Worm (Caenorhabditis elegans) whole organism, early embryonic: ENCODE data around the gene cyn-12.
A peak's percentile ranks its signal among the peaks of the same experiment; 100 is the strongest.

Experiments
- B0310.2 ChIP-seq: sonication (generic microtip); optimal IDR thresholded peaks from 2 replicates; lab custom pipeline; 2016; ENCODE audit warnings: mild to moderate bottlenecking, missing genetic modification characterization, missing compliant biosample characterization
- F13C5.2 ChIP-seq: sonication (generic microtip); optimal IDR thresholded peaks from 2 replicates; lab custom pipeline; 2017; ENCODE audit warnings: mild to moderate bottlenecking, missing genetic modification characterization, inconsistent platforms, missing compliant biosample characterization
- aly-1 ChIP-seq: sonication (generic microtip); optimal IDR thresholded peaks from 2 replicates; lab custom pipeline; 2016; ENCODE audit warnings: missing genetic modification characterization, missing compliant biosample characterization
- ama-1 ChIP-seq: fragments of 150-350 bp; optimal IDR thresholded peaks from 2 replicates; lab custom pipeline; 2014
- ceh-13 ChIP-seq: fragments of 200-800 bp; sonication (Bioruptor generic); optimal IDR thresholded peaks from 2 replicates; lab custom pipeline; 2018; ENCODE audit warnings: mild to moderate bottlenecking, missing genetic modification characterization, missing compliant biosample characterization
- ceh-36 ChIP-seq: sonication (generic microtip); optimal IDR thresholded peaks from 2 replicates; lab custom pipeline; 2016; ENCODE audit warnings: missing genetic modification characterization, inconsistent platforms, missing compliant biosample characterization
- ets-7 ChIP-seq: sonication (generic microtip); optimal IDR thresholded peaks from 2 replicates; lab custom pipeline; 2016; ENCODE audit warnings: missing genotype, missing genetic modification characterization, missing compliant biosample characterization
- flt-1 ChIP-seq: fragments of 200-800 bp; sonication (Bioruptor generic); IDR thresholded peaks from 2 replicates; pipeline ENCODE4 v1.3.6; 2022; ENCODE audit warnings: missing genetic modification characterization, missing compliant biosample characterization
- hmbx-1 ChIP-seq: sonication (generic microtip); optimal IDR thresholded peaks from 2 replicates; lab custom pipeline; 2016; ENCODE audit warnings: mild to moderate bottlenecking, missing genetic modification characterization, missing compliant biosample characterization
- hmg-4 ChIP-seq: fragments of 200-800 bp; sonication (Bioruptor generic); optimal IDR thresholded peaks from 2 replicates; lab custom pipeline; 2018; ENCODE audit warnings: mild to moderate bottlenecking, missing genetic modification characterization, missing compliant biosample characterization
- hnd-1 ChIP-seq: sonication (generic microtip); optimal IDR thresholded peaks from 2 replicates; lab custom pipeline; 2016; ENCODE audit warnings: missing genetic modification characterization, missing compliant biosample characterization
- pes-1 ChIP-seq: fragments of 200-800 bp; sonication (Bioruptor generic); IDR thresholded peaks from 2 replicates; pipeline ENCODE4 v1.3.6; 2022; ENCODE audit warnings: missing genetic modification reagents, missing genetic modification characterization, missing compliant biosample characterization
- scrt-1 ChIP-seq: fragments of 200-800 bp; sonication (Bioruptor generic); IDR thresholded peaks from 2 replicates; pipeline ENCODE4 v1.3.6; 2022; ENCODE audit warnings: missing genetic modification characterization, missing compliant biosample characterization
- sea-1 ChIP-seq: fragments of 200-800 bp; sonication (Bioruptor generic); conservative IDR thresholded peaks from 2 replicates; pipeline ENCODE4 v1.3.6; 2022; ENCODE audit warnings: missing genetic modification characterization, missing compliant biosample characterization
- tbx-11 ChIP-seq: fragments of 200-800 bp; sonication (Bioruptor generic); IDR thresholded peaks from 2 replicates; pipeline ENCODE4 v1.3.6; 2022; ENCODE audit warnings: missing genetic modification characterization, missing compliant biosample characterization
- tbx-37 ChIP-seq: fragments of 200-800 bp; sonication (Bioruptor generic); conservative IDR thresholded peaks from 2 replicates; pipeline ENCODE4 v1.3.6; 2022; ENCODE audit warnings: missing genetic modification reagents, missing genetic modification characterization, missing compliant biosample characterization
- tra-4 ChIP-seq: sonication (generic microtip); optimal IDR thresholded peaks from 2 replicates; lab custom pipeline; 2017; ENCODE audit warnings: missing genetic modification characterization, missing compliant biosample characterization

Gene cyn-12

ce11 chrIV:7153362-7153761 is 20.3 kb upstream of the cyn-12 start, which contains the start of gene C34D4.3:
C34D4.3 (plus strand) TSS chrIV:7153662.
- TF ChIP-seq aly-1 (no peak), hnd-1 (tag; lab: Kevin White, UChicago) (no peak), ama-1 (lab: Kevin White, UChicago) (no peak), pes-1 (GFP tag; lab: Robert Waterston, UW) (no peak), hmg-4 (no peak), hmbx-1 (no peak), sea-1 (GFP tag; lab: Robert Waterston, UW) (no peak), flt-1 (GFP tag; lab: Robert Waterston, UW) (no peak), B0310.2 (tag; lab: Kevin White, UChicago) (no peak), tbx-11 (no peak), ceh-13 (no peak), tbx-37 (GFP tag; lab: Robert Waterston, UW) (no peak), ets-7 (tag; lab: Kevin White, UChicago) (no peak), ceh-36 (tag; lab: Kevin White, UChicago) (no peak), F13C5.2 (tag; lab: Kevin White, UChicago) (no peak), scrt-1 (no peak), tra-4 (tag; lab: Kevin White, UChicago) (no peak)

DNA sequence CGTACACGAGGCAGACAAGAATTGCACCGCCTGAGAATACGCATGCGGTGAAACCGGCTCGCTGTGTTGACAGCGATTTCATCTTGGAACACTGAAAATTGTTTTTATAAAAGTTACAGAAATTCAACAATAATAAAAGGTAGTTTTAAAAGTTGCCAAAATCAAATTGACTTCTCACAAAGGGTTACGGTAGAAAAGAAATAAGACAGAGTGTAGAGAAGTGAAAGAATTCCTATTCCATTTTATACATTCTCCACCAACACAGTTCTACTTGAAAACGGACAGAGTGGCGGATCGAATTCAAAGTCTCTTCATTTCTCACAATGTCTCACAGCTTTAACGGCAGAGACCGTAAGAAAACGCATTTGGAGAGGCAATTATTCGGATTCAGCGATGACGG is 19.4 kb upstream of the cyn-12 start, which contains the start of gene col-113:
TSS of gene col-113 (minus strand) at position 101 of the 400 bp plus-strand sequence.
- no peak for TF ChIP-seq B0310.2 (tag; lab: Kevin White, UChicago)
- no peak for TF ChIP-seq pes-1 (GFP tag; lab: Robert Waterston, UW)
- no peak for TF ChIP-seq tbx-37 (GFP tag; lab: Robert Waterston, UW)
- no peak for TF ChIP-seq F13C5.2 (tag; lab: Kevin White, UChicago)

ce11 chrIV:7149020-7149601 is 16.1 kb upstream of the cyn-12 start, which contains the start of gene C34D4.4:
C34D4.4 (plus strand) TSS chrIV:7149361.
- TF ChIP-seq ceh-36 (tag; lab: Kevin White, UChicago) (no peak), hnd-1 (tag; lab: Kevin White, UChicago) (no peak), ets-7 (tag; lab: Kevin White, UChicago) (no peak), hmg-4 (peak; percentile 14)

DNA sequence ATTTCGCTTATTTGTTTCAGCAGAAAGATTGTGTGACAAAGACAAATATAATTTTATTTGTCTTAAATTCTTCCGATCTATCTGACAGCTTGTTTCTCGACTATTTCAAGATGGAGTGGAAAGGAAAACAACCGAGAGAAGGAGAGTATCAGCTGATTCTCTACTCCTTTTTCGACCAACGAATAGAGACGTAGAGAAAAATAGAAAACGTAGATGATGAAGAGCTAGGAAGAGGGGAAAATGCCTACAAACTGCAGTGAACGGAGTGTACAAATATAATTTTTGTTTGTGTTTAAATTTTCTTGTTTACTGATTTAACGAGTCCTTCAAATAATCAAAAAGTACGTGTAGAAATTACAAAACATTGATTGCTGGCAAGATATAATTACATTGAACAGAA is 14.7 kb upstream of the cyn-12 start:
- no peak for TF ChIP-seq hmbx-1
- TF ChIP-seq ceh-36 (tag; lab: Kevin White, UChicago) = no peak
- no peak for TF ChIP-seq tra-4 (tag; lab: Kevin White, UChicago)
- no peak for TF ChIP-seq tbx-11
- TF ChIP-seq B0310.2 (tag; lab: Kevin White, UChicago) = no peak
- no peak for TF ChIP-seq ets-7 (tag; lab: Kevin White, UChicago)
- TF ChIP-seq F13C5.2 (tag; lab: Kevin White, UChicago) = no peak
- no peak for TF ChIP-seq hmg-4
- no peak for TF ChIP-seq flt-1 (GFP tag; lab: Robert Waterston, UW)
- TF ChIP-seq ama-1 (lab: Kevin White, UChicago) = no peak
- no peak for TF ChIP-seq aly-1
- no peak for TF ChIP-seq tbx-37 (GFP tag; lab: Robert Waterston, UW)
- TF ChIP-seq hnd-1 (tag; lab: Kevin White, UChicago) = no peak

DNA sequence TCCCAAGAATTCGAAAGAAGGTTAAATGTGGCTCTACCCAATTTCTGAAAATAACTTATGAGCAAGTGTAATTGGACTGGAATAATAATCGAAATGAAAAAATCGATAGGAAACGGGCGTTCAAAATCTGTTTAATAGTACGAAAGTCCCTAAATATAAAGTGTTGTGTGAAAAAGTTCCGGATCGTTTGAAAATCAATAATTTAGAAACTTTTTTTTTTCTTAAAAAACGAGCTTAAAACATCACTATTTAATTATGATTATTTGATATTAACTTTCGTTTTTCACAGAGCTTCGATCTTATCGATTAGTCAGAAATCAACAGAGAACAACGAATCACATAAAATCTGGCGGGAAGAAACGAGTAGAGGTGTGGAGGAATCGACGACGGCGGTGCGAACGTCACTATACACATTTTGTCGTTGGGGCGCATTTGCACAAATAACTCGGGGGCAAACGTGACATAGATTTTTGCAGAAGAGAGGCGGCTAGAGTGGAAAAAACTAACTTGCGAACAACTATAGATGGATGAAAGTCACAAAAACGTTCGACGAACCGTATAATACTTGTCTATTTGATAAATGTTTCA is 11.7 kb upstream of the cyn-12 start, which contains the start of gene hecd-1:
TSS of gene hecd-1 (minus strand) at position 51 of the 588 bp plus-strand sequence.
- no peak for TF ChIP-seq tbx-37 (GFP tag; lab: Robert Waterston, UW)
- TF ChIP-seq sea-1 (GFP tag; lab: Robert Waterston, UW) = no peak
- TF ChIP-seq ceh-13 = no peak
- TF ChIP-seq B0310.2 (tag; lab: Kevin White, UChicago) = no peak
- TF ChIP-seq aly-1 = no peak
- TF ChIP-seq ets-7 (tag; lab: Kevin White, UChicago) = no peak
- no peak for TF ChIP-seq hnd-1 (tag; lab: Kevin White, UChicago)
- no peak for TF ChIP-seq F13C5.2 (tag; lab: Kevin White, UChicago)
- no peak for TF ChIP-seq pes-1 (GFP tag; lab: Robert Waterston, UW)
- TF ChIP-seq ama-1 (lab: Kevin White, UChicago) = no peak
- no peak for TF ChIP-seq hmbx-1
- TF ChIP-seq hmg-4 = no peak
- TF ChIP-seq ceh-36 (tag; lab: Kevin White, UChicago) = no peak
- TF ChIP-seq tra-4 (tag; lab: Kevin White, UChicago) = no peak
- no peak for TF ChIP-seq tbx-11
- no peak for TF ChIP-seq flt-1 (GFP tag; lab: Robert Waterston, UW)
- no peak for TF ChIP-seq scrt-1

DNA sequence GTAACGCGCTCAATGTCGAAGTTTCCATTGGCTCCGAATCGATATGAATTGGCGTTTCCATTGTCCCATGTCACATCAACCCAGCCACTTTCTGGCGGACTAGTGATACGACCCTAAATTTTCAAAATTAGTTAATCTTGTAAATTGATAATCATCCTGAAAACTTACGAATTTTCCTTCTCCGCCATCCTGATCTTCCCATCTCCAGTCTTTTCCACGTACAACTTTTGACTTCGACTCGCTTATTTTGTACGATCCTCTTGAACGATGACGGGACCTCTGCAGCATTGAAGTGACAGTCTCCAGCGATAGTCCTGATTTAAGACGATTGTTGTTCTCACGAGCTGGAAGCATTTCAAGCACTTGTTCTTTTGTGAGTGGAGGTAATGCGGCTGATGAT is 6.1 kb upstream of the cyn-12 start:
- TF ChIP-seq B0310.2 (tag; lab: Kevin White, UChicago) (no peak), hmg-4 (no peak), ceh-36 (tag; lab: Kevin White, UChicago) (no peak), hmbx-1 (no peak), pes-1 (GFP tag; lab: Robert Waterston, UW) (no peak), ets-7 (tag; lab: Kevin White, UChicago) (no peak), tbx-37 (GFP tag; lab: Robert Waterston, UW) (no peak), hnd-1 (tag; lab: Kevin White, UChicago) (no peak), sea-1 (GFP tag; lab: Robert Waterston, UW) (no peak), ama-1 (lab: Kevin White, UChicago) (no peak), tbx-11 (no peak), aly-1 (no peak), scrt-1 (no peak), ceh-13 (no peak), flt-1 (GFP tag; lab: Robert Waterston, UW) (no peak), tra-4 (tag; lab: Kevin White, UChicago) (no peak), F13C5.2 (tag; lab: Kevin White, UChicago) (no peak)

DNA sequence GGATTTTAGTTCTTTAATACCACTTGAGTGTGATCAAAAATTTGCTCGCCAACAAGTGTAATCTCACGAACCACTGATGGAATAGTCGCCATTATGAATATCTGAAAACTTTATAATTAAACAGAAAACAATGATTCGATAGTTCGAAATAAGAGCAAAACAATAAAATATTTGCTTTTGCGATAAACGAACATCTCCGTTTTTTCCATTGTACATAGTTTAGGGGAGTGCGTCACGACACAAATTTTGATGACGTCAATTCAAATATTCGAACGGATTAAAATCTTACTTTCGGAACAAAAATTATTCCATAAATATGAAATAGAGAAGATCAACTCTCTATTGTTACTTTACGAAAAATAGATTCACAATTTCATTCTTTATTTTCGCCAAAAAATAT is 966 bp upstream of the cyn-12 start, which contains the start of gene mutd-1:
TSS of gene mutd-1 (minus strand) at position 101 of the 400 bp plus-strand sequence.
- TF ChIP-seq tbx-37 (GFP tag; lab: Robert Waterston, UW) = no peak
- TF ChIP-seq hmbx-1 = no peak
- no peak for TF ChIP-seq tbx-11
- no peak for TF ChIP-seq F13C5.2 (tag; lab: Kevin White, UChicago)
- TF ChIP-seq aly-1 = no peak
- no peak for TF ChIP-seq ceh-13
